Worm (Caenorhabditis elegans) whole organism, L3 larva: ENCODE measurements around the gene Y47D7A.6.

Source experiments
- ama-1 ChIP-seq: fragments of 150-350 bp; optimal IDR thresholded peaks from 2 replicates; lab custom pipeline; 2018
- ceh-28 ChIP-seq: fragments of 150-350 bp; optimal IDR thresholded peaks from 2 replicates; lab custom pipeline; 2014; ENCODE audit warnings: missing biosample characterization, missing genetic modification reagents, missing genetic modification characterization
- ceh-82 ChIP-seq: fragments of 150-350 bp; optimal IDR thresholded peaks from 2 replicates; lab custom pipeline; 2014; ENCODE audit warnings: missing biosample characterization, missing genetic modification characterization
- elt-2 ChIP-seq: sonication (generic microtip); optimal IDR thresholded peaks from 2 replicates; lab custom pipeline; 2016; ENCODE audit warnings: missing genetic modification reagents, mild to moderate bottlenecking, missing genetic modification characterization, missing compliant biosample characterization
- lin-39 ChIP-seq: fragments of 150-350 bp; optimal IDR thresholded peaks from 2 replicates; lab custom pipeline; 2018; ENCODE audit warnings: missing biosample characterization, missing genetic modification reagents, missing genetic modification characterization
- nhr-28 ChIP-seq: fragments of 150-350 bp; optimal IDR thresholded peaks from 2 replicates; lab custom pipeline; 2014; ENCODE audit warnings: missing biosample characterization, missing genetic modification characterization
- nhr-67 ChIP-seq: fragments of 150-350 bp; optimal IDR thresholded peaks from 2 replicates; lab custom pipeline; 2014; ENCODE audit warnings: missing biosample characterization, missing genetic modification characterization
- nhr-76 ChIP-seq: fragments of 150-350 bp; sonication (generic microtip); optimal IDR thresholded peaks from 5 replicates; lab custom pipeline; 2014; ENCODE audit warnings: missing biosample characterization, missing genetic modification characterization
- pha-4 ChIP-seq: fragments of 150-350 bp; optimal IDR thresholded peaks from 2 replicates; lab custom pipeline; 2014; ENCODE audit warnings: missing biosample characterization, missing genetic modification reagents, missing genetic modification characterization
- tbx-2 ChIP-seq: sonication (generic microtip); optimal IDR thresholded peaks from 2 replicates; lab custom pipeline; 2016; ENCODE audit warnings: mild to moderate bottlenecking, missing genetic modification characterization, missing compliant biosample characterization
- unc-62 ChIP-seq: fragments of 150-350 bp; sonication (generic microtip); optimal IDR thresholded peaks from 4 replicates; lab custom pipeline; 2014; ENCODE audit warnings: missing biosample characterization, missing genetic modification reagents, missing genetic modification characterization

DNA sequence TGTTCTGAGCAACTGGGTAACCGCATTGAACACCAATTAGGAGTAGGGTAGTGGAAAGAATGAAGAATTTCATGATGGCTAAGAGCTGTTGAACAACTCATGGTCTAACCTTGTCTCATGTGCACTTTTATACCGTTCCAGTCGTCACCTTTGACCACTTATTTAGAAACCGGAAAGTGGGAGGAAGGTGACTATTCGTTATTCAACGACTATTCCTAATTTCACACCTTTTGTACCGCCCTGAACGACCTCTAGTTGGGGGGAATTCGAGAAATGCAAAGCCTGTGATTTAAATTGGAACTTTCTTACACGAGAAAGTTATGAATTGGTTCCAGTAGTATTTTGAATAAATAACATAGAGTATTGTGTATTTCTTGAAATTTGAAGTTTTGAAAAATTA lies 11.6 kb upstream of the Y47D7A.6 start, which contains the start of gene Y47D7A.12:
- no peak for TF ChIP-seq ceh-82 (tag; lab: Kevin White, UChicago)
- TF ChIP-seq nhr-76 (tag; lab: Kevin White, UChicago) = no peak
- TF ChIP-seq unc-62 = no peak
- no peak for TF ChIP-seq elt-2
- TF ChIP-seq ama-1 (lab: Kevin White, UChicago) = no peak
- TF ChIP-seq lin-39 = no peak
- TF ChIP-seq nhr-28 (tag; lab: Kevin White, UChicago) = no peak
- no peak for TF ChIP-seq pha-4
- TF ChIP-seq ceh-28 = no peak
- no peak for TF ChIP-seq nhr-67 (tag; lab: Kevin White, UChicago)
- TF ChIP-seq tbx-2 = no peak
